Worm (Caenorhabditis elegans): ENCODE results near the gene Y5H2B.3.

Gene Y5H2B.3

DNA sequence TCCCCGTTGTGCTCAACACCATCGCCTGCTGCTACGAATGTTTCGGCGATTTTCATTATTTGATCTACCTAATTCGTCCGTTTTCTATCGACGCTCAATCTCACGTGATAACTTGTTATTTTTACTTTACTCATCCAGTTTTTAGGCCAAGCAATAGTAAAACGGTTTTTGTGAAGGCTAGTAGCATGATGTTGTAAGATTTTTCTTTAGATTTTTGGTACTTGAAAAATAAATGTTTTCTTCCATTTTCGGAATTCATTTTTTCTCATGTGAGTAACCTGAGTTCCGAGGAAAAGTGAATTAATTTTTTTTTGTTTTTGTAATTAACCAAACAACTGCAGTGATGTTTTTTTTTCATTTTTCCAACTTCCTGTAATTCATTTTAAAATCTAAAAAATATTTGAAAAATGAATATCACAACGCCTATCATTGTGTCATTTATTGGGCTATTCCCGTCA lies 10.8 kb upstream of the Y5H2B.3 start, which contains the start of gene srbc-17:
TSS of gene srbc-17 (plus strand) at position 408 of the 458 bp plus-strand sequence.
- TF ChIP-seq C16A3.4 (tag; optimal IDR thresholded peaks at IDR 0.05) (no peak), ets-5 (GFP tag; IDR thresholded peaks at IDR 0.05) (no peak), ceh-90 (tag; optimal IDR thresholded peaks at IDR 0.05) (no peak), dpl-1 (GFP tag; optimal IDR thresholded peaks at IDR 0.05) (no peak), F16B12.6 (tag; optimal IDR thresholded peaks at IDR 0.05) (no peak), elt-2 (tag; optimal IDR thresholded peaks at IDR 0.05) (no peak), ztf-4 (tag; optimal IDR thresholded peaks at IDR 0.05) (no peak), blmp-1 (tag; optimal IDR thresholded peaks at IDR 0.05) (no peak), fos-1 (tag; optimal IDR thresholded peaks at IDR 0.05) (no peak)

DNA sequence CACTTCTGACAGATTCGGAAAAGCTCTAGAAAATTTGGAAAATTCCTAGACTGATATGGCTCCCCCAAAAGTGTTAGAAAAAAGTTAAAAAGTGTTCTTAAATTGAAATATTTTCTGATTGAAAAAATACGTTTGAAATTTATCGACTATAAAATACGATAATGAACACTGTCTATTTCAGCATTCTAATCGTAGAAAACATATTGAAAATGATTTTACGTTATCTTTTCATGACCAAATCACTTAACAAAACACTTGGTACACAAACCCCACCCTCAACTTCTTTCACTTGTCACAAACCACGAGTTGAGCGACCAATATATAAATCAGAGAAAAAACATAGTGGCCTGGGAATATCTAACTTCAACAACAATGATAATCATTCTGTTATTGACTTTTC lies 8.9 kb upstream of the Y5H2B.3 start, which contains the start of gene cyp-33C1:
TSS of gene cyp-33C1 (plus strand) at position 301 of the 400 bp plus-strand sequence.
- TF ChIP-seq nhr-85 (tag) (no peak), mab-9 (GFP tag; IDR thresholded peaks at IDR 0.05) (no peak), ceh-63 (GFP tag; optimal IDR thresholded peaks at IDR 0.05) (no peak), nhr-90 (tag; optimal IDR thresholded peaks at IDR 0.05; ENCODE audit: poor library complexity) (no peak), zip-4 (GFP tag; optimal IDR thresholded peaks at IDR 0.05) (no peak), sptf-1 (tag; optimal IDR thresholded peaks at IDR 0.05) (no peak), efl-3 (GFP tag; optimal IDR thresholded peaks at IDR 0.05) (no peak)

DNA sequence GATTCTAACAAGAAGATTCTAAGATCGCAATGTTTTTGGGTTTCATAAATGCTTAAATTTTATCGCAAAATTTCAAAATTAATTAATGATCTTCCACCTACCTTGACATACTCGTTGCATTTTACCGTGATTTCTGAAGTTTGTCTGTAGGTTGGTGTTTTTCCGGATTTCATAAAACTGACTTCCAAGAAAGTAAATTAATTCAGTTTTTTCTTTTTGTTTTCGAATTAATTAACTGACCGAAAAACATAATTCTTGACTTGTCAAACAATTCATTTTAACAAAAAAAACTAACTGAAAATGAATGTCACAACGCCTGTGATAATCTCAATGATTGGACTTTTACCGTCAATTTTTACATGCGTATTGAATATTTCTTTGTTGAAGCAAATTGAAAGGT lies 6.4 kb upstream of the Y5H2B.3 start, which contains the start of gene srbc-16:
TSS of gene srbc-16 (plus strand) at position 301 of the 400 bp plus-strand sequence.
- TF ChIP-seq aly-2 (tag; optimal IDR thresholded peaks at IDR 0.05) (no peak), ets-5 (GFP tag; IDR thresholded peaks at IDR 0.05) (no peak), egl-13 (tag; optimal IDR thresholded peaks at IDR 0.05) (no peak), fos-1 (tag; optimal IDR thresholded peaks at IDR 0.05) (no peak), tlp-1 (tag; optimal IDR thresholded peaks at IDR 0.05) (no peak), F16B12.6 (tag; optimal IDR thresholded peaks at IDR 0.05) (no peak), sox-4 (tag; optimal IDR thresholded peaks at IDR 0.05) (no peak), unc-62 (GFP tag; optimal IDR thresholded peaks at IDR 0.05) (no peak), C16A3.4 (tag; optimal IDR thresholded peaks at IDR 0.05) (no peak), snpc-4 (tag; optimal IDR thresholded peaks at IDR 0.05) (no peak), alr-1 (tag; optimal IDR thresholded peaks at IDR 0.05; ENCODE audit: borderline replicate concordance) (no peak), lin-13 (GFP tag; optimal IDR thresholded peaks at IDR 0.05) (no peak), nhr-11 (tag; optimal IDR thresholded peaks at IDR 0.05) (no peak), ama-1 (optimal IDR thresholded peaks at IDR 0.05) (no peak), unc-98 (GFP tag; IDR thresholded peaks at IDR 0.05) (no peak), egl-27 (tag; optimal IDR thresholded peaks at IDR 0.05) (no peak), ceh-88 (GFP tag; IDR thresholded peaks at IDR 0.05) (no peak), xbp-1 (tag; optimal IDR thresholded peaks at IDR 0.05) (no peak), grh-1 (GFP tag; IDR thresholded peaks at IDR 0.05) (no peak)

DNA sequence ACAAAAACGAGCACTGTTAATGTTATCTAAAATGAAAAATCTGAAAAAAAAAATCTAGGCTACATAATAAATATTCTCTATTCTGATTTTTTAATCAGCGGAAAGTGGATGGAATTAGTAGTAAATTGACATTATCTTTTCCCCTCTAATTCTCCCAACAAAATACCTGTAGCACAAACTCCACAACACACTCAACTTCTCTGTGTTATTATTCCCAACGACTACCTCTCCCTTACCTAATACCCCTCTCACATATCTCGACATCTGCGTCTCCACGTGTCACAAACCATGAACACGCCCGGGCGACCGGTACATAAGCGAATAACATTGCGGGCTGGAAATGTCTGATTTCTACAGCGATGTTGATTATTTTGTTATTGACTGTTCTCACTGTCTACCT lies 4.9 kb upstream of the Y5H2B.3 start, which contains the start of gene cyp-33C2:
TSS of gene cyp-33C2 (plus strand) at position 327 of the 400 bp plus-strand sequence.
- TF ChIP-seq lin-35 (GFP tag; optimal IDR thresholded peaks at IDR 0.05), result no peak
- TF ChIP-seq efl-1 (optimal IDR thresholded peaks at IDR 0.05), result peak in 1 of 2 experiments; percentile 2
- peak in 1 of 2 experiments; percentile 84 for TF ChIP-seq efl-1 (GFP tag; optimal IDR thresholded peaks at IDR 0.05 in 1 of 2)
- no peak for TF ChIP-seq C04F5.9 (tag; optimal IDR thresholded peaks at IDR 0.05)

ce11 chrV:2185486-2185885 lies 2.6 kb upstream of the Y5H2B.3 start:
- TF ChIP-seq Y116A8C.19 (tag; optimal IDR thresholded peaks at IDR 0.05; ENCODE audit: borderline replicate concordance) (no peak), mab-9 (GFP tag; IDR thresholded peaks at IDR 0.05) (no peak), efl-1 (optimal IDR thresholded peaks at IDR 0.05) (no peak), efl-1 (GFP tag; optimal IDR thresholded peaks at IDR 0.05 in 1 of 2) (peak in 1 of 2 experiments; percentile 10), dpl-1 (GFP tag; optimal IDR thresholded peaks at IDR 0.05) (peak in 1 of 3 experiments; percentile 1), nhr-76 (tag; optimal IDR thresholded peaks at IDR 0.05) (no peak)

All from whole organism, L1 larva.